Worm (Caenorhabditis elegans) whole organism, mixed stage, embryonic: ENCODE measurements around the gene ltah-1.2.

ENCODE experiments used
- elt-3 ChIP-seq: fragments of 150-350 bp; optimal IDR thresholded peaks from 2 replicates; lab custom pipeline; 2014; ENCODE audit warnings: missing biosample characterization, missing genetic modification characterization
- flh-1 ChIP-seq: fragments of 200-800 bp; sonication (Bioruptor generic); optimal IDR thresholded peaks from 2 replicates; lab custom pipeline; 2018; ENCODE audit warnings: mild to moderate bottlenecking, missing genetic modification characterization, moderate library complexity, missing compliant biosample characterization
- mab-5 ChIP-seq: fragments of 150-350 bp; optimal IDR thresholded peaks from 2 replicates; lab custom pipeline; 2014; ENCODE audit warnings: missing biosample characterization, missing genetic modification characterization
- mls-2 ChIP-seq: sonication (generic microtip); optimal IDR thresholded peaks from 2 replicates; lab custom pipeline; 2016; ENCODE audit warnings: mild to moderate bottlenecking, missing genetic modification characterization, moderate library complexity, missing compliant biosample characterization
- nhr-12 ChIP-seq: fragments of 150-350 bp; optimal IDR thresholded peaks from 2 replicates; lab custom pipeline; 2014; ENCODE audit warnings: missing biosample characterization, missing genetic modification characterization
- nhr-237 ChIP-seq: fragments of 150-350 bp; optimal IDR thresholded peaks from 2 replicates; lab custom pipeline; 2014; ENCODE audit warnings: missing biosample characterization, missing genetic modification characterization
- nhr-28 ChIP-seq: fragments of 150-350 bp; optimal IDR thresholded peaks from 2 replicates; lab custom pipeline; 2014; ENCODE audit warnings: missing biosample characterization, missing genetic modification characterization
- nhr-76 ChIP-seq: sonication (generic microtip); optimal IDR thresholded peaks from 2 replicates; lab custom pipeline; 2017; ENCODE audit warnings: missing biosample characterization, missing genetic modification characterization
- pha-4 ChIP-seq: fragments of 150-350 bp; optimal IDR thresholded peaks from 2 replicates; lab custom pipeline; 2018; ENCODE audit warnings: missing biosample characterization, missing genetic modification reagents, missing genetic modification characterization
- sem-2 ChIP-seq: fragments of 200-800 bp; sonication (Bioruptor generic); optimal IDR thresholded peaks from 2 replicates; lab custom pipeline; 2018; ENCODE audit warnings: mild to moderate bottlenecking, missing genetic modification characterization, missing compliant biosample characterization
- snpc-4 ChIP-seq: fragments of 150-350 bp; optimal IDR thresholded peaks from 2 replicates; lab custom pipeline; 2014; ENCODE audit warnings: missing biosample characterization, missing genetic modification characterization
- unc-39 ChIP-seq: fragments of 150-350 bp; optimal IDR thresholded peaks from 2 replicates; lab custom pipeline; 2014; ENCODE audit warnings: missing biosample characterization, missing genetic modification characterization
- unc-62 ChIP-seq: fragments of 150-350 bp; optimal IDR thresholded peaks from 2 replicates; lab custom pipeline; 2014; ENCODE audit warnings: missing biosample characterization, missing genetic modification reagents, missing genetic modification characterization
- ztf-11 ChIP-seq: fragments of 150-350 bp; optimal IDR thresholded peaks from 2 replicates; lab custom pipeline; 2014; ENCODE audit warnings: missing biosample characterization, missing genetic modification characterization

DNA sequence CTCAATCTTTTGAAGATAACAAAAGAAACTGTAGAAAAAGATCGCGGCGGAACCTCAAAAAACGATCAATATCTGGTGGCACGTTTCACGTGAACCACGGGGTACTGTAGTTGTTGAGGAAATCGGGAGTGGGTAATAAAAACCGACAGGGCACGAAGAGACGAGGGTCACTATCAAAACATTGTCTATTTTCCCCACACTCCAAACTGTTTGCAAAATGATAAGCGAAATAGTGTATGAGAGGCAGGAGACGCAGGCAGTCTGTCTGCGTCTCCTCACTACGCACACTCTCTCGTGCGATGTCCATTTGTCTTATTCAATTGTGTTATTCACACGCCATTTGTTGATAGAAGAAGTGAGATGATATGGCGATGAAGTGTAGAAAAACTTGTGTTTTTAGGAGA is 40.5 kb upstream of the ltah-1.2 start:
- TF ChIP-seq unc-62 (GFP tag; lab: Kevin White, UChicago) (peak; percentile 40), mls-2 (tag; lab: Kevin White, UChicago) (no peak), ztf-11 (tag; lab: Kevin White, UChicago) (no peak), elt-3 (tag; lab: Kevin White, UChicago) (peak; percentile 25), nhr-76 (tag; lab: Kevin White, UChicago) (no peak), snpc-4 (tag; lab: Kevin White, UChicago) (no peak), flh-1 (no peak), nhr-237 (tag; lab: Kevin White, UChicago) (no peak), nhr-28 (tag; lab: Kevin White, UChicago) (no peak), sem-2 (GFP tag; lab: Kevin White, UChicago) (no peak), mab-5 (no peak), unc-39 (tag; lab: Kevin White, UChicago) (no peak), nhr-12 (tag; lab: Kevin White, UChicago) (no peak), pha-4 (tag; lab: Kevin White, UChicago) (peak; percentile 22)
